Fruit fly (Drosophila melanogaster): Measurements from ENCODE around the gene Mettl14.
A peak's percentile ranks its signal among the peaks of the same experiment; 100 is the strongest.

Mettl14 gene

dm6 chr2L:8284913-8285619 lies 23.2 kb upstream of the Mettl14 start (continued):
- TF ChIP-seq zfh1 (GFP tag; IDR thresholded peaks at IDR 0.05) (no peak), CG6254 (GFP tag; optimal IDR thresholded peaks at IDR 0.05) (no peak), tx (GFP tag; optimal IDR thresholded peaks at IDR 0.05) (no peak), scrt (GFP tag; optimal IDR thresholded peaks at IDR 0.05) (no peak), NC2α (GFP tag; optimal IDR thresholded peaks at IDR 0.05) (no peak), lmd (GFP tag; IDR thresholded peaks at IDR 0.05) (no peak), D19B (GFP tag; optimal IDR thresholded peaks at IDR 0.05) (no peak), Gug (GFP tag; IDR thresholded peaks at IDR 0.05) (no peak), CG17612 (GFP tag; IDR thresholded peaks at IDR 0.05) (no peak), unpg (GFP tag; optimal IDR thresholded peaks at IDR 0.05) (peak; percentile 38), CG3407 (GFP tag; optimal IDR thresholded peaks at IDR 0.05) (peak; percentile 17), Poxn (GFP tag; IDR thresholded peaks at IDR 0.05) (no peak), CG2678 (tag; optimal IDR thresholded peaks at IDR 0.05) (peak; percentile 19), stwl (tag; optimal IDR thresholded peaks at IDR 0.05) (no peak), CG3281 (GFP tag; optimal IDR thresholded peaks at IDR 0.05) (peak; percentile 9), CG6813 (GFP tag; optimal IDR thresholded peaks at IDR 0.05) (no peak), Eip74EF (GFP tag; optimal IDR thresholded peaks at IDR 0.05) (peak in 1 of 2 experiments; percentile 20), sqz (GFP tag; optimal IDR thresholded peaks at IDR 0.05) (peak; percentile 76), CG3995 (GFP tag; optimal IDR thresholded peaks at IDR 0.05) (no peak), Hr3 (GFP tag; optimal IDR thresholded peaks at IDR 0.05) (no peak), CG31365 (tag; optimal IDR thresholded peaks at IDR 0.05) (no peak), Dbx (GFP tag; IDR thresholded peaks at IDR 0.05) (no peak), CG8388 (GFP tag; optimal IDR thresholded peaks at IDR 0.05) (peak; percentile 28), kni (GFP tag; optimal IDR thresholded peaks at IDR 0.05) (peak; percentile 40), CG12219 (GFP tag; optimal IDR thresholded peaks at IDR 0.05) (no peak), bigmax (GFP tag; optimal IDR thresholded peaks at IDR 0.05) (no peak), Med (GFP tag) (peak; percentile 48), CG16815 (GFP tag; optimal IDR thresholded peaks at IDR 0.05) (no peak), ab (GFP tag; optimal IDR thresholded peaks at IDR 0.05) (no peak), CG4707 (GFP tag; optimal IDR thresholded peaks at IDR 0.05) (no peak), CG8478 (optimal IDR thresholded peaks at IDR 0.05) (no peak), twi (tag; optimal IDR thresholded peaks at IDR 0.05) (no peak), Doc3 (GFP tag; IDR thresholded peaks at IDR 0.05; ENCODE audit: partially characterized antibody) (no peak), H15 (GFP tag; IDR thresholded peaks at IDR 0.05) (no peak), CG5180 (GFP tag; optimal IDR thresholded peaks at IDR 0.05) (peak; percentile 33), eve (GFP tag; optimal IDR thresholded peaks at IDR 0.05) (peak in 1 of 2 experiments; percentile 80), dan (GFP tag; IDR thresholded peaks at IDR 0.05) (no peak), nom (GFP tag; optimal IDR thresholded peaks at IDR 0.05) (no peak), gem (tag; optimal IDR thresholded peaks at IDR 0.05) (peak; percentile 59), CHES-1-like (GFP tag; optimal IDR thresholded peaks at IDR 0.05) (no peak), CG11560 (tag; IDR thresholded peaks at IDR 0.05) (no peak), CG14441 (GFP tag; IDR thresholded peaks at IDR 0.05) (no peak), psq (GFP tag; optimal IDR thresholded peaks at IDR 0.05) (no peak), CG14014 (GFP tag; IDR thresholded peaks at IDR 0.05) (no peak; the same call in 1 of the 2 replicates), wek (GFP tag; optimal IDR thresholded peaks at IDR 0.05) (no peak), CG31388 (GFP tag; optimal IDR thresholded peaks at IDR 0.05) (no peak), salm (tag; optimal IDR thresholded peaks at IDR 0.05) (no peak), CG8089 (GFP tag; optimal IDR thresholded peaks at IDR 0.05) (no peak), Gsc (GFP tag; IDR thresholded peaks at IDR 0.05) (no peak), so (GFP tag; IDR thresholded peaks at IDR 0.05) (no peak)
